Fruit fly (Drosophila melanogaster) whole organism, embryonic: ENCODE data around the gene CG14395.
A peak's percentile ranks its signal among the peaks of the same experiment; 100 is the strongest.

Experiments
- CG1024 ChIP-seq: fragments of 200-800 bp; sonication (Bioruptor generic); IDR thresholded peaks from 2 replicates; pipeline ENCODE4 v1.3.6; 2022; ENCODE audit warnings: missing biosample characterization, missing genetic modification characterization
- CG10366 ChIP-seq: fragments of 200-800 bp; sonication (Bioruptor generic); IDR thresholded peaks from 2 replicates; pipeline ENCODE4 v1.3.6; 2022; ENCODE audit warnings: missing biosample characterization, missing genetic modification characterization
- CG12219 ChIP-seq: fragments of 200-800 bp; sonication (Bioruptor generic); optimal IDR thresholded peaks from 3 replicates; lab custom pipeline; 2018; ENCODE audit warnings: missing biosample characterization, mild to moderate bottlenecking, missing genetic modification characterization
- CG13624 ChIP-seq: fragments of 200-800 bp; sonication (Bioruptor generic); optimal IDR thresholded peaks from 2 replicates; lab custom pipeline; 2016; ENCODE audit warnings: missing biosample characterization, missing genetic modification characterization
- CG14050 ChIP-seq: fragments of 200-800 bp; sonication (Bioruptor generic); IDR thresholded peaks from 3 replicates; pipeline ENCODE4 v1.3.6; 2022; ENCODE audit warnings: missing biosample characterization, missing genetic modification characterization
- CG14667 ChIP-seq: fragments of 200-800 bp; sonication (Bioruptor generic); IDR thresholded peaks from 2 replicates; pipeline ENCODE4 v1.3.6; 2022; ENCODE audit warnings: missing biosample characterization, missing genetic modification characterization
- CG17802 ChIP-seq: fragments of 200-800 bp; sonication (Bioruptor generic); optimal IDR thresholded peaks from 2 replicates; lab custom pipeline; 2018; ENCODE audit warnings: missing biosample characterization, mild to moderate bottlenecking, missing genetic modification characterization, moderate library complexity
- CG2889 ChIP-seq: fragments of 200-800 bp; sonication (Bioruptor generic); IDR thresholded peaks from 3 replicates; pipeline ENCODE4 v1.3.6; 2022; ENCODE audit warnings: missing biosample characterization, missing genetic modification characterization
- CG33213 ChIP-seq: fragments of 200-800 bp; sonication (Bioruptor generic); optimal IDR thresholded peaks from 3 replicates; lab custom pipeline; 2016; ENCODE audit warnings: missing biosample characterization, missing genetic modification characterization
- CG34376 ChIP-seq: fragments of 200-800 bp; sonication (Bioruptor generic); optimal IDR thresholded peaks from 2 replicates; lab custom pipeline; 2018; ENCODE audit warnings: missing biosample characterization, mild to moderate bottlenecking, missing genetic modification characterization
- CG3995 ChIP-seq: fragments of 200-800 bp; sonication (Bioruptor generic); optimal IDR thresholded peaks from 3 replicates; lab custom pipeline; 2016; ENCODE audit warnings: missing biosample characterization, missing genetic modification characterization
- CG7963 ChIP-seq: fragments of 200-800 bp; sonication (Bioruptor generic); IDR thresholded peaks from 3 replicates; pipeline ENCODE4 v1.3.6; 2022; ENCODE audit warnings: missing biosample characterization, missing genetic modification characterization; ENCODE audit not compliant: partially characterized antibody
- CG8359 ChIP-seq: fragments of 200-800 bp; sonication (Bioruptor generic); optimal IDR thresholded peaks from 2 replicates; lab custom pipeline; 2017; ENCODE audit warnings: missing biosample characterization, mild to moderate bottlenecking, missing genetic modification characterization, borderline replicate concordance
- CG8478 ChIP-seq: fragments of >200 bp; optimal IDR thresholded peaks from 2 replicates; lab custom pipeline; 2018
- CG8765 ChIP-seq: fragments of 200-800 bp; sonication (Bioruptor generic); IDR thresholded peaks from 2 replicates; pipeline ENCODE4 v1.3.6; 2022; ENCODE audit warnings: missing biosample characterization, missing genetic modification characterization
- Chrac-16 ChIP-seq: fragments of 200-800 bp; sonication (Bioruptor generic); optimal IDR thresholded peaks from 3 replicates; lab custom pipeline; 2016; ENCODE audit warnings: missing biosample characterization, missing genetic modification characterization
- D ChIP-seq, 2 experiments: fragments of 200-800 bp in 1 of 2; fragments of >200 bp in 1 of 2; sonication (Bioruptor generic) in 1 of 2; optimal IDR thresholded peaks; 2 replicates in 1 of 2; 3 replicates in 1 of 2; lab custom pipeline; 2017; ENCODE audit warnings: mild to moderate bottlenecking in 1 of 2, missing biosample characterization in 1 of 2, missing genetic modification characterization in 1 of 2, missing genetic modification reagents in 1 of 2
- Dip3 ChIP-seq: fragments of 200-800 bp; sonication (Bioruptor generic); optimal IDR thresholded peaks from 3 replicates; lab custom pipeline; 2016; ENCODE audit warnings: missing biosample characterization, missing genetic modification characterization
- ERR ChIP-seq: fragments of 200-800 bp; sonication (Bioruptor generic); optimal IDR thresholded peaks from 2 replicates; lab custom pipeline; 2016; ENCODE audit warnings: missing biosample characterization, missing genetic modification characterization
- Fer1 ChIP-seq: fragments of 200-800 bp; sonication (Bioruptor generic); optimal IDR thresholded peaks from 2 replicates; lab custom pipeline; 2017; ENCODE audit warnings: missing biosample characterization, mild to moderate bottlenecking, missing genetic modification characterization
- Hand ChIP-seq: fragments of 200-800 bp; sonication (Bioruptor generic); optimal IDR thresholded peaks from 2 replicates; lab custom pipeline; 2017; ENCODE audit warnings: mild to moderate bottlenecking, missing biosample characterization, missing genetic modification reagents, missing genetic modification characterization
- Hmx ChIP-seq: fragments of 200-800 bp; sonication (Bioruptor generic); optimal IDR thresholded peaks from 2 replicates; lab custom pipeline; 2016; ENCODE audit warnings: missing biosample characterization, missing genetic modification characterization
- Hr39 ChIP-seq: fragments of >200 bp; optimal IDR thresholded peaks from 2 replicates; lab custom pipeline; 2017
- Jarid2 ChIP-seq: fragments of 200-800 bp; sonication (Bioruptor generic); optimal IDR thresholded peaks from 3 replicates; lab custom pipeline; 2017; ENCODE audit warnings: mild to moderate bottlenecking, missing biosample characterization, missing genetic modification reagents, missing genetic modification characterization
- Med ChIP-seq: fragments of 200-800 bp; sonication (Bioruptor generic); peaks from one replicate; lab custom pipeline; 2016; ENCODE audit warnings: missing biosample characterization, missing genetic modification characterization, mild to moderate bottlenecking, inconsistent platforms, moderate library complexity
- Mes4 ChIP-seq: fragments of 200-800 bp; sonication (Bioruptor generic); optimal IDR thresholded peaks from 2 replicates; lab custom pipeline; 2016; ENCODE audit warnings: missing biosample characterization, missing genetic modification characterization
- Neu2 ChIP-seq: fragments of 200-800 bp; sonication (Bioruptor generic); optimal IDR thresholded peaks from 3 replicates; lab custom pipeline; 2016; ENCODE audit warnings: missing biosample characterization, missing genetic modification characterization, borderline replicate concordance
- Rfx ChIP-seq: fragments of 200-800 bp; sonication (Bioruptor generic); IDR thresholded peaks from 2 replicates; pipeline ENCODE4 v1.3.6; 2022; ENCODE audit warnings: missing biosample characterization, missing genetic modification characterization
- Sox100B ChIP-seq: fragments of 200-800 bp; sonication (Bioruptor generic); optimal IDR thresholded peaks from 3 replicates; lab custom pipeline; 2018; ENCODE audit warnings: missing biosample characterization, mild to moderate bottlenecking, missing genetic modification characterization
- Sry-β ChIP-seq: fragments of 200-800 bp; sonication (Bioruptor generic); optimal IDR thresholded peaks from 2 replicates; lab custom pipeline; 2018; ENCODE audit warnings: missing biosample characterization, mild to moderate bottlenecking, missing genetic modification characterization, moderate library complexity
- cas ChIP-seq: fragments of 200-800 bp; sonication (Bioruptor generic); IDR thresholded peaks from 2 replicates; pipeline ENCODE4 v1.3.6; 2022; ENCODE audit warnings: missing biosample characterization, missing genetic modification characterization
- ci ChIP-seq: fragments of 200-800 bp; sonication (Bioruptor generic); IDR thresholded peaks from 3 replicates; pipeline ENCODE4 v1.3.6; 2022; ENCODE audit warnings: missing biosample characterization, missing genetic modification characterization
- dm ChIP-seq: fragments of 200-800 bp; sonication (Bioruptor generic); optimal IDR thresholded peaks from 3 replicates; lab custom pipeline; 2016; ENCODE audit warnings: missing biosample characterization, missing genetic modification characterization
- fu2 ChIP-seq: fragments of 200-800 bp; sonication (Bioruptor generic); optimal IDR thresholded peaks from 2 replicates; lab custom pipeline; 2016; ENCODE audit warnings: missing biosample characterization, missing genetic modification characterization
- gcm ChIP-seq: fragments of 200-800 bp; sonication (Bioruptor generic); optimal IDR thresholded peaks from 2 replicates; lab custom pipeline; 2019; ENCODE audit warnings: missing biosample characterization, mild to moderate bottlenecking, missing genetic modification characterization, moderate library complexity
- gro ChIP-seq: fragments of 200-800 bp; sonication (Bioruptor generic); optimal IDR thresholded peaks from 2 replicates; lab custom pipeline; 2016; ENCODE audit warnings: missing biosample characterization, missing genetic modification characterization
- gsb ChIP-seq: fragments of 200-800 bp; sonication (Bioruptor generic); IDR thresholded peaks from 2 replicates; pipeline ENCODE4 v1.3.6; 2022; ENCODE audit warnings: missing biosample characterization, missing genetic modification characterization
- hb ChIP-seq: fragments of 200-800 bp; sonication (Bioruptor generic); IDR thresholded peaks from 3 replicates; pipeline ENCODE4 v1.3.6; 2022; ENCODE audit warnings: missing biosample characterization, missing genetic modification characterization; ENCODE audit not compliant: partially characterized antibody
- hth ChIP-seq: fragments of >200 bp; optimal IDR thresholded peaks from 2 replicates; lab custom pipeline; 2017; ENCODE audit warnings: inconsistent platforms
- inv ChIP-seq: fragments of 200-800 bp; sonication (Bioruptor generic); IDR thresholded peaks from 2 replicates; pipeline ENCODE4 v1.3.6; 2022; ENCODE audit warnings: missing biosample characterization, missing genetic modification characterization; ENCODE audit not compliant: partially characterized antibody
- kni ChIP-seq: fragments of 200-800 bp; sonication (Bioruptor generic); optimal IDR thresholded peaks from 3 replicates; lab custom pipeline; 2017; ENCODE audit warnings: mild to moderate bottlenecking, missing biosample characterization, missing genetic modification reagents, missing genetic modification characterization
- otp ChIP-seq: fragments of 200-800 bp; sonication (Bioruptor generic); IDR thresholded peaks from 3 replicates; pipeline ENCODE4, ENCODE4 v1.3.6; 2022; ENCODE audit warnings: missing biosample characterization, missing genetic modification characterization
- pita ChIP-seq: fragments of 200-800 bp; sonication (Bioruptor generic); optimal IDR thresholded peaks from 2 replicates; lab custom pipeline; 2017; ENCODE audit warnings: missing biosample characterization, mild to moderate bottlenecking, missing genetic modification characterization
- ranshi ChIP-seq: fragments of 200-800 bp; sonication (Bioruptor generic); IDR thresholded peaks from 2 replicates; pipeline ENCODE4 v1.3.6; 2022; ENCODE audit warnings: missing biosample characterization, missing genetic modification characterization
- sd ChIP-seq: fragments of 200-800 bp; sonication (Bioruptor generic); optimal IDR thresholded peaks from 3 replicates; lab custom pipeline; 2018; ENCODE audit warnings: missing biosample characterization, mild to moderate bottlenecking, missing genetic modification characterization, moderate library complexity
- sens ChIP-seq: fragments of 200-800 bp; sonication (Bioruptor generic); peaks from one replicate; lab custom pipeline; 2016; ENCODE audit warnings: missing biosample characterization, missing genetic modification characterization
- so ChIP-seq: fragments of 200-800 bp; sonication (Bioruptor generic); IDR thresholded peaks from 3 replicates; pipeline ENCODE4 v1.3.6; 2022; ENCODE audit warnings: missing biosample characterization, missing genetic modification characterization
- sr ChIP-seq: fragments of 200-800 bp; sonication (Bioruptor generic); IDR thresholded peaks from 3 replicates; pipeline ENCODE4 v1.3.6; 2022; ENCODE audit warnings: missing biosample characterization, missing genetic modification characterization
- stc ChIP-seq: fragments of 200-800 bp; sonication (Bioruptor generic); IDR thresholded peaks from 2 replicates; pipeline ENCODE4 v1.3.6; 2022; ENCODE audit warnings: missing biosample characterization, missing genetic modification characterization
- unpg ChIP-seq: fragments of 200-800 bp; sonication (Bioruptor generic); optimal IDR thresholded peaks from 3 replicates; lab custom pipeline; 2018; ENCODE audit warnings: missing biosample characterization, mild to moderate bottlenecking, missing genetic modification characterization, moderate library complexity
- vvl ChIP-seq: fragments of 200-800 bp; sonication (Bioruptor generic); IDR thresholded peaks from 2 replicates; pipeline ENCODE4 v1.3.6; 2022; ENCODE audit warnings: missing biosample characterization, missing genetic modification characterization

CG14395 gene

dm6 chr3R:12628395-12628928 is 34.2 kb upstream of the CG14395 start (continued):
- TF ChIP-seq sens (peak; percentile 39), CG12219 (GFP tag; lab: Kevin White, UChicago) (no peak), cas (GFP tag; lab: Robert Waterston, UW) (no peak), Hmx (no peak), CG13624 (GFP tag; lab: Kevin White, UChicago) (no peak), hth (no peak), CG1024 (no peak), Rfx (GFP tag; lab: Robert Waterston, UW) (no peak), CG8478 (peak; percentile 91), CG3995 (GFP tag; lab: Kevin White, UChicago) (peak; percentile 95), Fer1 (no peak), D (optimal IDR thresholded peaks at IDR 0.05; lab: Kevin White, UChicago) (peak; percentile 15), D (GFP tag; optimal IDR thresholded peaks at IDR 0.05; lab: Kevin White, UChicago) (no peak), gro (GFP tag; lab: Kevin White, UChicago) (no peak), Neu2 (GFP tag; lab: Kevin White, UChicago) (no peak), pita (no peak), kni (GFP tag; lab: Kevin White, UChicago) (peak; percentile 27), gsb (no peak), CG17802 (tag; lab: Kevin White, UChicago) (no peak), Mes4 (GFP tag; lab: Kevin White, UChicago) (no peak), vvl (GFP tag; lab: Robert Waterston, UW) (no peak), ci (GFP tag; lab: Robert Waterston, UW) (no peak), sd (tag; lab: Kevin White, UChicago) (peak; percentile 86), fu2 (GFP tag; lab: Kevin White, UChicago) (no peak), CG34376 (peak; percentile 9), CG7963 (GFP tag; lab: Robert Waterston, UW) (no peak), CG2889 (GFP tag; lab: Robert Waterston, UW) (no peak), ranshi (no peak), sr (no peak), stc (GFP tag; lab: Robert Waterston, UW) (no peak), dm (GFP tag; lab: Kevin White, UChicago) (no peak), CG14050 (no peak), Sry-β (peak; percentile 33), Hr39 (lab: Kevin White, UChicago) (no peak), Hand (GFP tag; lab: Kevin White, UChicago) (peak; percentile 6), hb (no peak), Dip3 (GFP tag; lab: Kevin White, UChicago) (no peak), inv (GFP tag; lab: Robert Waterston, UW) (no peak), CG8359 (GFP tag; lab: Kevin White, UChicago) (no peak), Chrac-16 (GFP tag; lab: Kevin White, UChicago) (no peak), CG33213 (GFP tag; lab: Kevin White, UChicago) (no peak), CG14667 (GFP tag; lab: Robert Waterston, UW) (no peak), Jarid2 (GFP tag; lab: Kevin White, UChicago) (no peak), unpg (GFP tag; lab: Kevin White, UChicago) (no peak), CG10366 (no peak), otp (GFP tag; lab: Robert Waterston, UW) (no peak), CG8765 (GFP tag; lab: Robert Waterston, UW) (no peak), so (GFP tag; lab: Robert Waterston, UW) (no peak), ERR (no peak), gcm (GFP tag; lab: Kevin White, UChicago) (peak; percentile 79), Sox100B (GFP tag; lab: Kevin White, UChicago) (no peak), Med (peak; percentile 38)
